Worm (Caenorhabditis elegans): ENCODE data around the gene K06G5.1.
A peak's percentile ranks its signal among the peaks of the same experiment; 100 is the strongest.

K06G5.1 gene

DNA sequence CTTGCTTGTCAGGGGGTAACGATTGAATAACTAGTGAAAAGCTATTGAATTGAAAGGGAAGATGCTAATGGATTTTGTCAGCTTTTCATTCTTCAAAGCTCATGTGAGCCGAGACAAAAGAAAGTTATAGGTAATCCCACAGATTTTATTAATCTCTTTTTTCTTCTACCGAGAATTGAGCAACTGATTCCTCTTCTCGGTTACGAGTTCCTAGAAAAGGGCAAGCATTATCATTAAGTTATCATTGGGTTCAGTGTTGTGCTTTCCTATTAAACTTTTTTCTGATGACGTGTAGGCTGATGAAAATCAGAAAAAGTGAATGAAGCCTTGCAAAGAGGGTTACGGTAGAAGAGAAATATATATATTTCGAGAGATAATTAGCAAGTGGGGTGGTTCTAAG, 29.1 kb upstream of the K06G5.1 start:
- TF ChIP-seq flt-1 (GFP tag; IDR thresholded peaks at IDR 0.05) (no peak), ceh-36 (tag; optimal IDR thresholded peaks at IDR 0.05) (peak; percentile 36)

DNA sequence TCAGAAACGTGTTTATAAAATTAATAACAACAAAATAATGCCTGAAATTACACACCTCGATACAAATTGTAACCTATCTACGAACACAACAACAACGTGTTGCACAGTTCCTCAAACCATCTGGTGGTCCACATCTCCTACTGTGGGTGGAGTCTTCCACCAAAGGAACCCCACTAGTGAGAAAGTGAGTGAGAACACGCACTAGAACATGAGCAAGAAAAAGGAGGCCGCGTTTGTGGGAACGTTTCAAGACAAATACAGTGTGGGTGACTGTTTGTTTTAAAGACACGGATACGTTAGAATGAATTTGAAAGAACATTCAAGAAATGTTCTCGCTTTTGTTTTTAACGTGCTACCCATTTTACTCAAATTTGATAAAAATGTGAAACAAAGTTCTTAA, 28.3 kb upstream of the K06G5.1 start, which contains the start of gene ceh-36:
Gene ceh-36, minus strand, starts transcription at position 101 of the 400 bp plus-strand sequence.
- no peak for TF ChIP-seq hmbx-1 (tag; optimal IDR thresholded peaks at IDR 0.05)
- no peak for TF ChIP-seq scrt-1 (GFP tag; IDR thresholded peaks at IDR 0.05)
- TF ChIP-seq hmg-4 (GFP tag; optimal IDR thresholded peaks at IDR 0.05) = no peak
- TF ChIP-seq B0310.2 (tag; optimal IDR thresholded peaks at IDR 0.05) = no peak
- TF ChIP-seq ceh-36 (tag; optimal IDR thresholded peaks at IDR 0.05) = no peak
- TF ChIP-seq F13C5.2 (tag; optimal IDR thresholded peaks at IDR 0.05) = no peak
- TF ChIP-seq ama-1 (optimal IDR thresholded peaks at IDR 0.05) = no peak
- TF ChIP-seq tbx-37 (GFP tag; conservative IDR thresholded peaks at IDR 0.05) = no peak
- no peak for TF ChIP-seq ceh-13 (GFP tag; optimal IDR thresholded peaks at IDR 0.05)
- TF ChIP-seq pes-1 (GFP tag; IDR thresholded peaks at IDR 0.05) = no peak
- TF ChIP-seq flt-1 (GFP tag; IDR thresholded peaks at IDR 0.05) = no peak
- TF ChIP-seq tbx-11 (GFP tag; IDR thresholded peaks at IDR 0.05) = no peak

DNA sequence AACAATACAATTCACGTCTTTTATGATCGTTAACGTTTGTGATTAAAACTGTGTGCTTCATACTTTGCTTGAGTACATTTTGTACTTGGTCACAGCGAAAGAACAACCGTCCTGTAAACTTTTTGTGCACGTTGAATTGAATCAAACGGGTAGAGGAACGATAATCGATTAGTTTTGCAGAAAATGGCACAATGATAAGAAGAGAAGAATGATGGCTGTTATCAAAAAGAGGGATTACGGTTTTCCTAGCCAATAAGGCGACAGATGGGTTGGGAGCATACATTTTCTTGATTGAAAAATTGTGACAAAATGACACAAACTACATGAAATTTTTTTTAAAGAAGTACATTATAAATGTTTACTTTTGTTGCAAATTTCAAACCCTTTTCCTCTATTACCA, 20.5 kb upstream of the K06G5.1 start:
- TF ChIP-seq ama-1 (optimal IDR thresholded peaks at IDR 0.05) (no peak), flt-1 (GFP tag; IDR thresholded peaks at IDR 0.05) (no peak), B0310.2 (tag; optimal IDR thresholded peaks at IDR 0.05) (no peak)

DNA sequence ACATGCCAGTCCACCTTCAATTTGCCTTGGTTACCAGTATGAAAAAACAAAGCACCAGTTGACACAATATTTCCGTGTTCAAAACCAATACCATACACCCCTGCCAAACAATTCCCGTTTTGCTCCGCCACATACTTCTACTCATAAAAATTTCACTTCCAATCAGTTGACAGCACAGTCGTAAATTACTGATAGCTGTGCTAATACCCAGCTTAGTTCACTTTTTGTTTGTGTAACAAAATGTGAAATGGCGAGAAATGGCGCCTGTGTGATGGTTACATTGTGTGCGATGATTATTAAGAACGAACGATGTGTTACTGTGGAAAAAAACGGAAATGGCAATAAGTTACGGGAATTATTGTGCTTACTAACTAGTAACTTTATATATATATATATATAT, 8.5 kb upstream of the K06G5.1 start:
- TF ChIP-seq ama-1 (optimal IDR thresholded peaks at IDR 0.05) = no peak
- TF ChIP-seq ceh-13 (GFP tag; optimal IDR thresholded peaks at IDR 0.05) = no peak
- TF ChIP-seq aly-1 (tag; optimal IDR thresholded peaks at IDR 0.05) = no peak
- TF ChIP-seq ets-7 (tag; optimal IDR thresholded peaks at IDR 0.05) = no peak
- TF ChIP-seq pes-1 (GFP tag; IDR thresholded peaks at IDR 0.05) = no peak
- TF ChIP-seq ceh-36 (tag; optimal IDR thresholded peaks at IDR 0.05) = no peak
- no peak for TF ChIP-seq tra-4 (tag; optimal IDR thresholded peaks at IDR 0.05)
- TF ChIP-seq tbx-37 (GFP tag; conservative IDR thresholded peaks at IDR 0.05) = no peak

DNA sequence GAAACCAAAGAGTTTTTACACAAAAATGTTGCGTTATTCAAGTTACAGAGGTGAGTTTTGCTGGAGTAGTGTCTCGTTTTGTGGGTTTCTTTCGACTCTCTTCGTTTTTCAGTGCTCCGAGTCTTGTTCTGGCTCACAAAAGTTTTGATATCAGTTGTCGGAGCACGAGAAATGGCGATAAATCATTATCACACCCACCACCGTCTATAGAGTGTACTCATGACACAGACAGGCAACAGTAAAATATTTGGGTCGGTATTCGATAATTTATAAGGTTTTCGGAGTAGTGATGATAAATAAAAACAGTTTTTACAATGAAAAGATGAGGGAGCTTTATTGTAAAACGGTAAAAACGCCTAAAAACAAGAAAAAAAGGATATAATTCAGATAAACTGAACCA, 6.8 kb upstream of the K06G5.1 start, which contains the start of gene ceh-37:
Gene ceh-37, minus strand, starts transcription at position 59 of the 400 bp plus-strand sequence.
- no peak for TF ChIP-seq tbx-37 (GFP tag; conservative IDR thresholded peaks at IDR 0.05)
- no peak for TF ChIP-seq ets-7 (tag; optimal IDR thresholded peaks at IDR 0.05)
- TF ChIP-seq ceh-36 (tag; optimal IDR thresholded peaks at IDR 0.05) = no peak
- no peak for TF ChIP-seq ama-1 (optimal IDR thresholded peaks at IDR 0.05)

DNA sequence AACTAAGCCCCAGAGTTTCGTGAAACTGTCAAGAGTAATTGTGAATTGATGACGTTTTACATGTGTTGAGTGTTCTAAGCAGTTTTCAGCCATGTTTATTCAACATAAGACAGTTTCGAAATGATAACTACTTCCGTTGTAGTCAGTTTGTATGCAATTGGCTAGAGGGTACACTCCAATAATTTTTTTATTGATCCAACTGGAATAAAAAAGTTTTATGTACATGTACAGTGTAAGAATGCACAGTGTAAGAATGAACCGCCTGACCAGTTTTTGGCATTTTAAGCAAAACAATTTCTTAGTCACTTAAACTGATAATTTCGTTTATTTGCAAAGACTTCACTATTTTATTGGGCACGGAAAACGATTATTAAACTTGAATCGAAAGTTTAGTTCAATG, 1.5 kb upstream of the K06G5.1 start:
- TF ChIP-seq tra-4 (tag; optimal IDR thresholded peaks at IDR 0.05) (no peak), aly-1 (tag; optimal IDR thresholded peaks at IDR 0.05) (no peak), hmbx-1 (tag; optimal IDR thresholded peaks at IDR 0.05) (no peak), tbx-37 (GFP tag; conservative IDR thresholded peaks at IDR 0.05) (no peak), pes-1 (GFP tag; IDR thresholded peaks at IDR 0.05) (no peak), F13C5.2 (tag; optimal IDR thresholded peaks at IDR 0.05) (no peak), sea-1 (GFP tag; conservative IDR thresholded peaks at IDR 0.05) (no peak), ama-1 (optimal IDR thresholded peaks at IDR 0.05) (no peak), hmg-4 (GFP tag; optimal IDR thresholded peaks at IDR 0.05) (no peak), B0310.2 (tag; optimal IDR thresholded peaks at IDR 0.05) (no peak), scrt-1 (GFP tag; IDR thresholded peaks at IDR 0.05) (no peak), ets-7 (tag; optimal IDR thresholded peaks at IDR 0.05) (no peak), ceh-13 (GFP tag; optimal IDR thresholded peaks at IDR 0.05) (no peak), ceh-36 (tag; optimal IDR thresholded peaks at IDR 0.05) (no peak), flt-1 (GFP tag; IDR thresholded peaks at IDR 0.05) (no peak)

DNA sequence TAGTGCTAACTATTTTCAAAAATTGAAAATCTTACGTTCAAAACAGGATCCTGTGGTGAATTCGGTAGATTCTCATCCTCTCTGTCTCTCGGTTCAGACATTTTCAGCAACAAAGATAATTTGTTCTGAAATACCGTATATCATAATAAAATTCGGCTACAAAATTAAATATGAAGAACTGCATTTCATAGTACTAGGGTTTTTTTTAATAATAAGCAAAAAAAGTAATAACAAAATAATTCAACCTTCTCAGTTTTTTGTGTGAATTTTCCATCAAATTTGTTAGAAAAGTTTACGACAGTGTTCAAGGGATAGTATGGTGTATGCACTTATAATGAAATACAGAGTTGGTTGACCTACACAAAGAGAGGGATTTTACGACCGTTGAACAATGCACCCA, 8.4 kb downstream of the K06G5.1 start, which contains the start of gene K06G5.3:
Gene K06G5.3, minus strand, starts transcription at position 101 of the 400 bp plus-strand sequence.
- TF ChIP-seq F13C5.2 (tag; optimal IDR thresholded peaks at IDR 0.05) (no peak), B0310.2 (tag; optimal IDR thresholded peaks at IDR 0.05) (no peak), flt-1 (GFP tag; IDR thresholded peaks at IDR 0.05) (no peak), tbx-37 (GFP tag; conservative IDR thresholded peaks at IDR 0.05) (no peak)

DNA sequence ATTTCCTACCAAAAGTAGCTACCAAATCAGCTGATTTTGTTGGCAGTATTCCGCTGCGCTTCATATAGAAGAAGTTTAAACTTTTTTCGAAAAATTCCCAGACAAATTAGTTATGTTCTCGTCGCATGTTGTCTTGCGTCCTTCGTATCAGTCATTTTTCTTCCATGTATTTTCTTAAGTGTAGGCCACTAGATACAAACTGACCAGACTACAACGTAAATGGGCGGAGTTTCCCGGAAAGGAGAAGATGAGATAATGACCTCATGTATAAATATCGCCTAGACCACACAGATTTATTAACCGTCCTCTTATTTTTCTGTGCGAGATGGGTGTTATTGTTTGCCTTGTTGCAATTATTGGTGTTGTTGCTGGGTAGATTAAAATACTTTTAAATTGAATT, 10.5 kb downstream of the K06G5.1 start, which contains the start of gene cyp-13B2:
Gene cyp-13B2, plus strand, starts transcription at position 301 of the 400 bp plus-strand sequence.
- TF ChIP-seq ama-1 (optimal IDR thresholded peaks at IDR 0.05) (no peak), scrt-1 (GFP tag; IDR thresholded peaks at IDR 0.05) (no peak), ceh-36 (tag; optimal IDR thresholded peaks at IDR 0.05) (no peak), hnd-1 (tag; optimal IDR thresholded peaks at IDR 0.05) (no peak), B0310.2 (tag; optimal IDR thresholded peaks at IDR 0.05) (no peak), ets-7 (tag; optimal IDR thresholded peaks at IDR 0.05) (no peak), F13C5.2 (tag; optimal IDR thresholded peaks at IDR 0.05) (no peak), flt-1 (GFP tag; IDR thresholded peaks at IDR 0.05) (no peak), aly-1 (tag; optimal IDR thresholded peaks at IDR 0.05) (no peak), hmbx-1 (tag; optimal IDR thresholded peaks at IDR 0.05) (no peak), tbx-37 (GFP tag; conservative IDR thresholded peaks at IDR 0.05) (no peak), tbx-11 (GFP tag; IDR thresholded peaks at IDR 0.05) (no peak), sea-1 (GFP tag; conservative IDR thresholded peaks at IDR 0.05) (no peak), tra-4 (tag; optimal IDR thresholded peaks at IDR 0.05) (no peak), pes-1 (GFP tag; IDR thresholded peaks at IDR 0.05) (no peak), hmg-4 (GFP tag; optimal IDR thresholded peaks at IDR 0.05) (no peak), ceh-13 (GFP tag; optimal IDR thresholded peaks at IDR 0.05) (no peak)

DNA sequence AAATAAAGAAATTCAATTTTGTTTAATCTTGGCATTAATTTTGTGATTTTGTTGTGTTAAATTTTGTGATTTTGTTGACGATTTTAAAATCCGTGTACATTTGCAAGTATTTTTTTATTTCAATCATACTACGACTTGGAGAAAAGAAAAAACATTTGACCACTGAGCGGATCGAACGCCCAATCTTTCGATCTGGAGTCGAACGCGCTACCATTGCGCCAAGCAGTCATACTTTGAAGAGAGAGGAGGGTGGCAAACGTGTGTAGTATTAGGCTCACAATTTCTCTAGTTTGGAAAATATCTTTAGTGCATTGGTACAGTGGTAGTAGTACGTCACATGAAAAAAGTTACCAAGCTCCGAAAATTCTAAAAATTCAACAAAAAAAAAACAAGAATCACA, 14.0 kb downstream of the K06G5.1 start:
- TF ChIP-seq pes-1 (GFP tag; IDR thresholded peaks at IDR 0.05) (peak; percentile 79), B0310.2 (tag; optimal IDR thresholded peaks at IDR 0.05) (no peak), ama-1 (optimal IDR thresholded peaks at IDR 0.05) (no peak), hnd-1 (tag; optimal IDR thresholded peaks at IDR 0.05) (peak; percentile 29), aly-1 (tag; optimal IDR thresholded peaks at IDR 0.05) (peak; percentile 61), F13C5.2 (tag; optimal IDR thresholded peaks at IDR 0.05) (no peak), flt-1 (GFP tag; IDR thresholded peaks at IDR 0.05) (peak; percentile 49; the same call in 1 of the 2 replicates), sea-1 (GFP tag; conservative IDR thresholded peaks at IDR 0.05) (peak; percentile 72; the same call in 1 of the 2 replicates), ceh-36 (tag; optimal IDR thresholded peaks at IDR 0.05) (peak; percentile 59), scrt-1 (GFP tag; IDR thresholded peaks at IDR 0.05) (0 out of 2 replicates have a peak, but pooled peaks have one; percentile 49), hmg-4 (GFP tag; optimal IDR thresholded peaks at IDR 0.05) (no peak), hmbx-1 (tag; optimal IDR thresholded peaks at IDR 0.05) (no peak), ets-7 (tag; optimal IDR thresholded peaks at IDR 0.05) (no peak), tra-4 (tag; optimal IDR thresholded peaks at IDR 0.05) (no peak), ceh-13 (GFP tag; optimal IDR thresholded peaks at IDR 0.05) (no peak), tbx-37 (GFP tag; conservative IDR thresholded peaks at IDR 0.05) (no peak), tbx-11 (GFP tag; IDR thresholded peaks at IDR 0.05) (peak; percentile 38; the same call in 1 of the 2 replicates)

All from whole organism, early embryonic.